Worm (Caenorhabditis elegans) whole organism, L4 larva: ENCODE results near the gene srt-68.

ENCODE experiments used
- fos-1 ChIP-seq: fragments of 150-350 bp; optimal IDR thresholded peaks from 2 replicates; lab custom pipeline; 2014; ENCODE audit warnings: missing biosample characterization, missing genetic modification characterization
- nhr-77 ChIP-seq: fragments of 150-350 bp; optimal IDR thresholded peaks from 2 replicates; lab custom pipeline; 2014; ENCODE audit warnings: missing biosample characterization, missing genetic modification characterization

DNA sequence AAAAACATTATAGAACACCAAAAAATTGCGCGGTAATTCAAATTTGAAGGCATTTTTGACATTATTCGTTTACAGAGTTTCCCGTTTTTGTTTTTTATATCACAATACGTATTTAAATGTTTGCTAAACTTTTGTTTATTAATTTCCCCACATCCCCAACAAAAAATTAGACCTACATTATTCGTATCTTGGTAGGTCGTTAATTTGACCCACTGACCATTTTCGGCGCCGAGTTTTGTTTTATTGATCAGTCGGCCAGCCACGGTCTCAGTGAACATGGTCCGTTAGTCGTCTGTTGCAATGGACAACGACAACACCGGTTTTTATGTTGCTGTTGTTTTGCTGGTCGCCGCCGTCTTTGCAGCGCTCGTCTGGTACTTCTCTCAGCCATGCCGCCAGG is 12.0 kb downstream of the srt-68 start, which contains the start of gene B0238.15:
- TF ChIP-seq nhr-77 (no peak), fos-1 (tag; lab: Kevin White, UChicago) (no peak)
